Fruit fly (Drosophila melanogaster): ENCODE results near the gene CG11970.

DNA sequence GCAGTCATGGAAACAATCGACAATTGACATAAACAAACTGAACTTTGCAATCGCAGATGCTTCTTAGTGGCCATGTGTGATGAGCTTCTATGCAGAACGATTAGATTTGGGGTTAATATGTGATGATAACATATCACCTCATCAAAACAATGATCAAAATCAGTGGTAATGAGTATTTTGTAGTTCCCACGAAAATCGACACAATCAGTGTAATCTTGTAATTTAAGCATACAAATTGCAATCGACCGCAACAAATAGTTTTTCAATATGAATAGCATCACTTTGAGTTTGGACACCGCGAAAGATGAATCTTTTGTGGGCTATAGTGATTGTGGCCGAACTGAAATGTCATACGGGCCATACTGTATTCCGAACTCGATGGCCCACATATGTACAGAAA lies 12.9 kb downstream of the CG11970 start, which contains the start of gene CG11977:
- TF ChIP-seq CG8478 (optimal IDR thresholded peaks at IDR 0.05) (no peak), CTCF (optimal IDR thresholded peaks at IDR 0.05) (no peak)
